Worm (Caenorhabditis elegans) whole organism, L4 larva: ENCODE data around the gene ddn-1.

Experiments
- F10B5.3 ChIP-seq: sonication (generic microtip); optimal IDR thresholded peaks from 2 replicates; lab custom pipeline; 2016; ENCODE audit warnings: mild to moderate bottlenecking, missing genetic modification characterization, missing compliant biosample characterization
- T20F7.1 ChIP-seq: fragments of 200-800 bp; sonication (Bioruptor generic); optimal IDR thresholded peaks from 2 replicates; lab custom pipeline; 2018; ENCODE audit warnings: mild to moderate bottlenecking, missing genetic modification characterization, missing compliant biosample characterization
- ZK337.2 ChIP-seq: fragments of 200-800 bp; sonication (Bioruptor generic); IDR thresholded peaks from 2 replicates; pipeline ENCODE4 v1.3.6; 2022; ENCODE audit warnings: missing genetic modification reagents, missing genetic modification characterization, missing compliant biosample characterization
- ZK546.5 ChIP-seq, 2 experiments: sonication (generic microtip); optimal IDR thresholded peaks; 2 replicates each; lab custom pipeline; 2017; ENCODE audit warnings: missing biosample characterization in 2 of 2, missing genetic modification characterization in 2 of 2
- aha-1 ChIP-seq: fragments of 150-350 bp; peaks from one replicate; lab custom pipeline; 2014; ENCODE audit warnings: missing biosample characterization, missing genetic modification characterization
- ceh-82 ChIP-seq: sonication (generic microtip); optimal IDR thresholded peaks from 2 replicates; lab custom pipeline; 2017; ENCODE audit warnings: missing biosample characterization, missing genetic modification characterization
- ctbp-1 ChIP-seq: fragments of 200-800 bp; sonication (Bioruptor generic); IDR thresholded peaks from 2 replicates; pipeline ENCODE4 v1.3.6; 2022; ENCODE audit warnings: missing genetic modification reagents, missing genetic modification characterization, missing compliant biosample characterization
- daf-16 ChIP-seq, 3 experiments: sonication (generic microtip); optimal IDR thresholded peaks; 2 replicates each; lab custom pipeline; 2016 to 2017; ENCODE audit warnings: missing genetic modification characterization in 3 of 3, missing genetic modification reagents in 3 of 3, mild to moderate bottlenecking in 2 of 3, missing compliant biosample characterization in 2 of 3, missing biosample characterization in 1 of 3, moderate library complexity in 1 of 3
- dmd-6 ChIP-seq: fragments of 200-800 bp; sonication (Bioruptor generic); IDR thresholded peaks from 2 replicates; pipeline ENCODE4 v1.3.6; 2022; ENCODE audit warnings: missing genetic modification reagents, missing genetic modification characterization, missing compliant biosample characterization
- dve-1 ChIP-seq: sonication (generic microtip); optimal IDR thresholded peaks from 2 replicates; lab custom pipeline; 2017; ENCODE audit warnings: antibody characterized with exemption, mild to moderate bottlenecking, missing genetic modification characterization, missing compliant biosample characterization; ENCODE audit not compliant: insufficient read depth
- hlh-11 ChIP-seq: fragments of 200-800 bp; sonication (Bioruptor generic); optimal IDR thresholded peaks from 2 replicates; lab custom pipeline; 2018; ENCODE audit warnings: mild to moderate bottlenecking, missing genetic modification characterization, missing compliant biosample characterization
- hlh-30 ChIP-seq: sonication (generic microtip); optimal IDR thresholded peaks from 2 replicates; lab custom pipeline; 2017; ENCODE audit warnings: antibody characterized with exemption, mild to moderate bottlenecking, missing genetic modification characterization, missing compliant biosample characterization; ENCODE audit not compliant: insufficient read depth
- lim-7 ChIP-seq: fragments of 200-800 bp; sonication (Bioruptor generic); IDR thresholded peaks from 2 replicates; pipeline ENCODE4 v1.3.6; 2022; ENCODE audit warnings: missing genetic modification characterization, missing compliant biosample characterization
- lin-29 ChIP-seq: fragments of 200-800 bp; sonication (Bioruptor generic); IDR thresholded peaks from 2 replicates; pipeline ENCODE4 v1.3.6; 2022; ENCODE audit warnings: missing genetic modification reagents, missing genetic modification characterization, missing compliant biosample characterization
- lsy-2 ChIP-seq, 2 experiments: fragments of 150-350 bp in 1 of 2; sonication (generic microtip) in 1 of 2; optimal IDR thresholded peaks; 2 replicates each; lab custom pipeline; 2014 to 2017; ENCODE audit warnings: missing biosample characterization in 2 of 2, missing genetic modification characterization in 2 of 2
- madf-9 ChIP-seq: fragments of 200-800 bp; sonication (Bioruptor generic); conservative IDR thresholded peaks from 2 replicates; pipeline ENCODE4 v1.3.6; 2022; ENCODE audit warnings: missing genetic modification reagents, missing genetic modification characterization, missing compliant biosample characterization
- mdl-1 ChIP-seq, 2 experiments: fragments of 150-350 bp in 1 of 2; sonication (generic microtip) in 1 of 2; optimal IDR thresholded peaks; 2 replicates each; lab custom pipeline; 2014 to 2017; ENCODE audit warnings: missing biosample characterization in 2 of 2, missing genetic modification characterization in 2 of 2
- mep-1 ChIP-seq: fragments of 150-350 bp; sonication (generic microtip); optimal IDR thresholded peaks from 3 replicates; lab custom pipeline; 2014; ENCODE audit warnings: missing biosample characterization, missing genetic modification characterization
- mes-2 ChIP-seq: sonication (generic microtip); optimal IDR thresholded peaks from 2 replicates; lab custom pipeline; 2016; ENCODE audit warnings: missing genotype, mild to moderate bottlenecking, missing genetic modification characterization, missing compliant biosample characterization; ENCODE audit not compliant: poor library complexity, severe bottlenecking
- nhr-28 ChIP-seq: fragments of 150-350 bp; optimal IDR thresholded peaks from 2 replicates; lab custom pipeline; 2014; ENCODE audit warnings: missing biosample characterization, missing genetic modification characterization
- nhr-41 ChIP-seq: fragments of 200-800 bp; sonication (Bioruptor generic); IDR thresholded peaks from 2 replicates; pipeline ENCODE4 v1.3.6; 2022; ENCODE audit warnings: missing genetic modification reagents, missing genetic modification characterization, missing compliant biosample characterization
- nhr-48 ChIP-seq: sonication (generic microtip); optimal IDR thresholded peaks from 2 replicates; lab custom pipeline; 2016; ENCODE audit warnings: mild to moderate bottlenecking, missing genetic modification characterization, missing compliant biosample characterization
- pqm-1 ChIP-seq: sonication (generic microtip); optimal IDR thresholded peaks from 2 replicates; lab custom pipeline; 2017; ENCODE audit warnings: missing biosample characterization, missing genetic modification characterization
- rbr-2 ChIP-seq: sonication (generic microtip); optimal IDR thresholded peaks from 2 replicates; lab custom pipeline; 2016; ENCODE audit warnings: missing genotype, missing genetic modification characterization, missing compliant biosample characterization
- set-16 ChIP-seq: fragments of 200-800 bp; sonication (Bioruptor generic); IDR thresholded peaks from 2 replicates; pipeline ENCODE4 v1.3.6; 2022; ENCODE audit warnings: missing genetic modification reagents, missing genetic modification characterization, missing compliant biosample characterization
- snpc-4 ChIP-seq: fragments of 150-350 bp; optimal IDR thresholded peaks from 2 replicates; lab custom pipeline; 2014; ENCODE audit warnings: missing biosample characterization, missing genetic modification characterization
- unc-62 ChIP-seq, 3 experiments: fragments of 150-350 bp in 1 of 3; sonication (generic microtip); optimal IDR thresholded peaks in 2 of 3; peaks in 1 of 3; 1 replicate in 1 of 3; 2 replicates in 2 of 3; lab custom pipeline; 2014 to 2017; ENCODE audit warnings: missing biosample characterization in 3 of 3, missing genetic modification characterization in 3 of 3, missing genetic modification reagents in 3 of 3, missing genotype in 1 of 3

The ddn-1 gene

ce11 chrV:8784485-8784884 is 24.2 kb upstream of the ddn-1 start:
- peak; percentile 37; the same call in 1 of the 2 replicates for TF ChIP-seq lim-7
- TF ChIP-seq set-16 (GFP tag; lab: Robert Waterston, UW) = peak; percentile 13; the same call in 1 of the 2 replicates
- no peak for TF ChIP-seq lin-29

ce11 chrV:8782112-8782511 is 21.8 kb upstream of the ddn-1 start:
- TF ChIP-seq unc-62 (GFP tag; optimal IDR thresholded peaks at IDR 0.05 in 1 of 2; lab: Kevin White, UChicago) (peak in 1 of 2 experiments; percentile 96), unc-62 (tag; optimal IDR thresholded peaks at IDR 0.05; lab: Kevin White, UChicago) (no peak), hlh-11 (tag; lab: Kevin White, UChicago) (no peak), aha-1 (tag; lab: Kevin White, UChicago) (peak; percentile 64), dve-1 (tag; lab: Kevin White, UChicago) (no peak), mes-2 (tag; lab: Kevin White, UChicago) (peak; percentile 44)

DNA sequence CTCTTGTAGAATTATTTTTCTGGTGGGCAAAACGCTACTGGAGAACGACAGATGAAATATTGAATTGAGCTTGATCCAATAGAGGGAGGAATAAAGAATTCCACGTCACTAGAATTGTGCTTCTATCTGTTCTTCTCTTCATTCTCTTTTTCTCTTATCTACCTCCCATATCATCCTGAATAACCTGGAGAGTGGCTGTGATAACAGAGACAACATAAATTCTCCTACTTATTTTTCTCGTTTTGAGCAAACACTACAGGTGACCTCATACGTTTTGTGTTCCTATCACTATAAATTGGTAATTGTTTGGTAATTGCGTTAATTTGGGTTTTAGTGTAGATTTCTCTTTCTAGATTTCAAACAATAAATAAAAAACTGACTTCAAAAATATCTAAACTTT is 20.8 kb upstream of the ddn-1 start:
- TF ChIP-seq hlh-11 (tag; lab: Kevin White, UChicago) = peak; percentile 23
- TF ChIP-seq ZK546.5 (tag; optimal IDR thresholded peaks at IDR 0.05; lab: Kevin White, UChicago) = no peak
- TF ChIP-seq dmd-6 (GFP tag; lab: Robert Waterston, UW) = 0 out of 2 replicates have a peak, but pooled peaks have one; percentile 14
- peak; percentile 68 for TF ChIP-seq pqm-1
- no peak for TF ChIP-seq snpc-4 (tag; lab: Kevin White, UChicago)
- peak; percentile 88 for TF ChIP-seq nhr-28 (tag; lab: Kevin White, UChicago)
- TF ChIP-seq ceh-82 = no peak
- no peak for TF ChIP-seq mes-2 (tag; lab: Kevin White, UChicago)
- TF ChIP-seq dve-1 (tag; lab: Kevin White, UChicago) = peak; percentile 18
- TF ChIP-seq daf-16 (GFP tag; optimal IDR thresholded peaks at IDR 0.05; lab: Kevin White, UChicago) = no peak
- TF ChIP-seq daf-16 (tag; optimal IDR thresholded peaks at IDR 0.05; lab: Kevin White, UChicago) = peak; percentile 35
- TF ChIP-seq F10B5.3 (tag; lab: Kevin White, UChicago) = no peak

DNA sequence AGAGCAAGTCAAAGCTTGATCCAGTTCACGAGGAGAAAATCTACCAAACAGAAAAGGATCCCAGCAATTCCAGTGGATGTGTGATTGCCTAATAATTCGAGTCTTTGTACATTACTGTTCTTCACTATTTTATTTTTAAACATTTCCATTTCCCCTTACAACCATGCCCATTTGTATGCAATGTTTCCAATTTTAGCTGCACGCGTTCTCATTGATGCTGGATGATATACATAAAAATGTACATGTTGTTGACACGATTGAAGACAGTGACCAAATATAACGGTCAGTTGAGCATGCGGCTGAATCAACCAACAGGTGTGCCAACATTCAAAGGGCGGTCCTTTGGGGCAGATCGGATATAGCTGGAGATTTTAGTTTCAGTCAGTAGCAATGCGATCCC is 16.0 kb upstream of the ddn-1 start, which contains the start of gene B0507.1:
TSS of gene B0507.1 (plus strand) at position 301 of the 400 bp plus-strand sequence.
- no peak for TF ChIP-seq snpc-4 (tag; lab: Kevin White, UChicago)

ce11 chrV:8773826-8774382 is 13.6 kb upstream of the ddn-1 start, which contains the start of gene B0507.2:
B0507.2 (plus strand) TSS chrV:8774332.
- TF ChIP-seq daf-16 (GFP tag; optimal IDR thresholded peaks at IDR 0.05; lab: Kevin White, UChicago) (no peak), daf-16 (tag; optimal IDR thresholded peaks at IDR 0.05; lab: Kevin White, UChicago) (peak; percentile 90), hlh-11 (tag; lab: Kevin White, UChicago) (peak; percentile 36), nhr-28 (tag; lab: Kevin White, UChicago) (peak; percentile 33), lsy-2 (tag; optimal IDR thresholded peaks at IDR 0.05; lab: Kevin White, UChicago) (peak in 1 of 2 experiments; percentile 46), T20F7.1 (GFP tag; lab: Kevin White, UChicago) (no peak), hlh-30 (tag; lab: Kevin White, UChicago) (peak; percentile 73), mep-1 (tag; lab: Kevin White, UChicago) (peak; percentile 35), rbr-2 (peak; percentile 2), mdl-1 (tag; optimal IDR thresholded peaks at IDR 0.05; lab: Kevin White, UChicago) (peak in 1 of 2 experiments; percentile 30), nhr-48 (tag; lab: Kevin White, UChicago) (no peak), ctbp-1 (no peak), madf-9 (GFP tag; lab: Robert Waterston, UW) (no peak), pqm-1 (peak; percentile 47), ZK337.2 (GFP tag; lab: Robert Waterston, UW) (no peak)

- no peak for TF ChIP-seq nhr-41 (GFP tag; lab: Robert Waterston, UW)
Measured at ce11 chrV:8771599-8771998, 11.3 kb upstream of the ddn-1 start, which contains the start of gene srx-115. srx-115 (plus strand) TSS chrV:8771899.
